In genomic region chrIV:17084317-17084716, ce11 we compare ENCODE assay signal across 5 worm cellular contexts.
TF ChIP-seq lines count a peak whose summit lies in the region.

No protein-coding gene starts in this region.

TF ChIP-seq in whole organism, L1 larva, 84 proteins besides CTCF, POLR2A, EP300 and RAD21 (continues in another document):
- TF ChIP-seq pax-3 (tag; optimal IDR thresholded peaks at IDR 0.05; lab: Kevin White, UChicago) = peak; percentile 7
- TF ChIP-seq ceh-82 (tag; optimal IDR thresholded peaks at IDR 0.05; lab: Kevin White, UChicago) = peak in 1 of 3 experiments; percentile 34
- TF ChIP-seq C04F5.9 (tag; optimal IDR thresholded peaks at IDR 0.05; lab: Kevin White, UChicago) = no peak
- TF ChIP-seq unc-62 (GFP tag; optimal IDR thresholded peaks at IDR 0.05; lab: Kevin White, UChicago) = no peak
- no peak for TF ChIP-seq tbx-2 (tag; optimal IDR thresholded peaks at IDR 0.05; lab: Kevin White, UChicago)
- TF ChIP-seq nhr-19 (GFP tag; conservative IDR thresholded peaks at IDR 0.05; lab: Robert Waterston, UW) = peak; percentile 31
- TF ChIP-seq lsy-2 (tag; optimal IDR thresholded peaks at IDR 0.05; lab: Kevin White, UChicago) = peak in 1 of 2 experiments; percentile 22
- peak; percentile 35 for TF ChIP-seq nhr-71 (tag; optimal IDR thresholded peaks at IDR 0.05; lab: Kevin White, UChicago)
- no peak for TF ChIP-seq snpc-4 (tag; optimal IDR thresholded peaks at IDR 0.05; lab: Kevin White, UChicago)
- peak; percentile 6 for TF ChIP-seq fkh-8 (tag; optimal IDR thresholded peaks at IDR 0.05; lab: Kevin White, UChicago)
- TF ChIP-seq efl-1 (optimal IDR thresholded peaks at IDR 0.05; lab: Kevin White, UChicago) = peak; percentile 22 to 36
- peak; percentile 33 to 92 for TF ChIP-seq efl-1 (GFP tag; optimal IDR thresholded peaks at IDR 0.05 in 1 of 2; lab: Kevin White, UChicago)
- peak; percentile 38 for TF ChIP-seq nhr-47 (tag; optimal IDR thresholded peaks at IDR 0.05; lab: Kevin White, UChicago)
- TF ChIP-seq xbp-1 (tag; optimal IDR thresholded peaks at IDR 0.05; lab: Kevin White, UChicago) = peak; percentile 12
- peak in 2 of 3 experiments; percentile 20 to 30 for TF ChIP-seq dpl-1 (GFP tag; optimal IDR thresholded peaks at IDR 0.05; lab: Kevin White, UChicago)
- TF ChIP-seq swsn-7 (tag; optimal IDR thresholded peaks at IDR 0.05; lab: Kevin White, UChicago) = peak; percentile 5
- TF ChIP-seq mdl-1 (tag; optimal IDR thresholded peaks at IDR 0.05; lab: Kevin White, UChicago) = no peak
- TF ChIP-seq nhr-20 (tag; optimal IDR thresholded peaks at IDR 0.05; lab: Kevin White, UChicago) = no peak

TF ChIP-seq in whole organism, L2 larva, 48 proteins besides CTCF, POLR2A, EP300 and RAD21:
- TF ChIP-seq nhr-77 (tag; optimal IDR thresholded peaks at IDR 0.05; lab: Kevin White, UChicago) = no peak
- no peak for TF ChIP-seq skn-1 (tag; optimal IDR thresholded peaks at IDR 0.05; lab: Kevin White, UChicago)
- TF ChIP-seq lsy-2 (tag; optimal IDR thresholded peaks at IDR 0.05; lab: Kevin White, UChicago) = peak in 1 of 2 experiments; percentile 15
- peak; percentile 40 for TF ChIP-seq unc-55 (GFP tag; optimal IDR thresholded peaks at IDR 0.05; lab: Kevin White, UChicago)
- no peak for TF ChIP-seq blmp-1 (tag; optimal IDR thresholded peaks at IDR 0.05; lab: Kevin White, UChicago; ENCODE audit: insufficient read depth)
TF ChIP-seq in whole organism, L2 larva: peak in this region for 2.

TF ChIP-seq in whole organism, L3 larva, 47 proteins besides CTCF, POLR2A, EP300 and RAD21:
- no peak for TF ChIP-seq ceh-82 (tag; optimal IDR thresholded peaks at IDR 0.05; lab: Kevin White, UChicago)
- TF ChIP-seq pha-4 (tag; optimal IDR thresholded peaks at IDR 0.05; lab: Kevin White, UChicago) = peak; percentile 15
- no peak for TF ChIP-seq nhr-237 (tag; optimal IDR thresholded peaks at IDR 0.05; lab: Kevin White, UChicago)
- TF ChIP-seq skn-1 (tag; optimal IDR thresholded peaks at IDR 0.05; lab: Kevin White, UChicago) = no peak
- TF ChIP-seq daf-12 (tag; optimal IDR thresholded peaks at IDR 0.05; lab: Kevin White, UChicago) = no peak
- TF ChIP-seq hmg-11 (tag; optimal IDR thresholded peaks at IDR 0.05; lab: Kevin White, UChicago) = peak; percentile 12
- no peak for TF ChIP-seq R02D3.7 (tag; optimal IDR thresholded peaks at IDR 0.05; lab: Kevin White, UChicago)
- no peak for TF ChIP-seq sea-2 (GFP tag; optimal IDR thresholded peaks at IDR 0.05; lab: Kevin White, UChicago)
- peak; percentile 0 for TF ChIP-seq nfya-1 (tag; optimal IDR thresholded peaks at IDR 0.05; lab: Kevin White, UChicago; ENCODE audit: insufficient read depth)
- no peak for TF ChIP-seq jun-1 (tag; optimal IDR thresholded peaks at IDR 0.05; lab: Kevin White, UChicago)
- no peak for TF ChIP-seq egl-5 (tag; optimal IDR thresholded peaks at IDR 0.05; lab: Kevin White, UChicago)
- TF ChIP-seq tbx-2 (tag; optimal IDR thresholded peaks at IDR 0.05; lab: Kevin White, UChicago) = no peak
- TF ChIP-seq nhr-12 (tag; optimal IDR thresholded peaks at IDR 0.05; lab: Kevin White, UChicago) = no peak
- no peak for TF ChIP-seq fos-1 (tag; optimal IDR thresholded peaks at IDR 0.05; lab: Kevin White, UChicago)
- TF ChIP-seq fkh-10 (GFP tag; optimal IDR thresholded peaks at IDR 0.05; lab: Kevin White, UChicago) = no peak
- TF ChIP-seq nhr-67 (tag; optimal IDR thresholded peaks at IDR 0.05; lab: Kevin White, UChicago) = no peak
- no peak for TF ChIP-seq pqm-1 (tag; optimal IDR thresholded peaks at IDR 0.05; lab: Kevin White, UChicago)
- TF ChIP-seq nhr-28 (tag; optimal IDR thresholded peaks at IDR 0.05; lab: Kevin White, UChicago) = no peak
- TF ChIP-seq lin-15B (tag; optimal IDR thresholded peaks at IDR 0.05; lab: Kevin White, UChicago) = peak; percentile 46
- no peak for TF ChIP-seq lin-39 (tag; optimal IDR thresholded peaks at IDR 0.05; lab: Kevin White, UChicago)
- no peak for TF ChIP-seq zag-1 (tag; optimal IDR thresholded peaks at IDR 0.05; lab: Kevin White, UChicago)

TF ChIP-seq in whole organism, L4 larva, 104 proteins besides CTCF, POLR2A, EP300 and RAD21:
- TF ChIP-seq F37D6.2 (tag; optimal IDR thresholded peaks at IDR 0.05; lab: Kevin White, UChicago) (no peak), gei-8 (GFP tag; optimal IDR thresholded peaks at IDR 0.05; lab: Kevin White, UChicago) (no peak), zag-1 (tag; optimal IDR thresholded peaks at IDR 0.05; lab: Kevin White, UChicago) (no peak), pqm-1 (tag; optimal IDR thresholded peaks at IDR 0.05; lab: Kevin White, UChicago) (no peak), F44E2.7 (GFP tag; IDR thresholded peaks at IDR 0.05; lab: Robert Waterston, UW) (no peak), dmd-9 (GFP tag; IDR thresholded peaks at IDR 0.05; lab: Robert Waterston, UW) (0 out of 2 replicates have a peak, but pooled peaks have one; percentile 7), Y5F2A.4 (GFP tag; optimal IDR thresholded peaks at IDR 0.05; lab: Kevin White, UChicago) (no peak), hlh-30 (tag; optimal IDR thresholded peaks at IDR 0.05; lab: Kevin White, UChicago; ENCODE audit: insufficient read depth) (no peak), F26F4.8 (GFP tag; conservative IDR thresholded peaks at IDR 0.05; lab: Robert Waterston, UW) (no peak), dpl-1 (GFP tag; optimal IDR thresholded peaks at IDR 0.05; lab: Kevin White, UChicago) (peak; percentile 0), lin-38 (GFP tag; IDR thresholded peaks at IDR 0.05; lab: Robert Waterston, UW) (peak; percentile 51)

TF ChIP-seq in whole organism, young adult, 124 proteins besides CTCF, POLR2A, EP300 and RAD21:
- no peak for TF ChIP-seq gei-17 (GFP tag; optimal IDR thresholded peaks at IDR 0.05; lab: Kevin White, UChicago)
- TF ChIP-seq attf-6 (GFP tag; IDR thresholded peaks at IDR 0.05; lab: Robert Waterston, UW) = peak; percentile 40; the same call in 1 of the 2 replicates
- peak; percentile 47; the same call in 1 of the 2 replicates for TF ChIP-seq mcd-1 (GFP tag; IDR thresholded peaks at IDR 0.05; lab: Robert Waterston, UW)
- TF ChIP-seq chd-7 (tag; optimal IDR thresholded peaks at IDR 0.05; lab: Kevin White, UChicago) = no peak
- peak; percentile 69; the same call in 1 of the 2 replicates for TF ChIP-seq ceh-100 (GFP tag; IDR thresholded peaks at IDR 0.05; lab: Robert Waterston, UW)
- TF ChIP-seq snpc-4 (GFP tag; optimal IDR thresholded peaks at IDR 0.05; lab: Kevin White, UChicago) = no peak
- peak in 3 of 4 experiments; percentile 22 to 74 (median 30) for TF ChIP-seq snpc-4 (tag; optimal IDR thresholded peaks at IDR 0.05; lab: Kevin White, UChicago)
